Worm (Caenorhabditis elegans): Measurements from ENCODE around the gene W04G3.7.

W04G3.7 gene

ce11 chrX:11120808-11121207, 35.7 kb upstream of the W04G3.7 start, which contains the start of gene R08B4.3:
Gene R08B4.3, minus strand, starts transcription at chrX:11121005.
- TF ChIP-seq cnd-1 (tag; optimal IDR thresholded peaks at IDR 0.05) (no peak), bed-3 (GFP tag; optimal IDR thresholded peaks at IDR 0.05) (no peak)

- no peak for TF ChIP-seq unc-120 (tag; optimal IDR thresholded peaks at IDR 0.05; ENCODE audit: poor library complexity, severe bottlenecking)
- no peak for TF ChIP-seq ham-2 (GFP tag; optimal IDR thresholded peaks at IDR 0.05)
- TF ChIP-seq cnd-1 (tag; optimal IDR thresholded peaks at IDR 0.05), result no peak
- TF ChIP-seq snpc-4 (tag; optimal IDR thresholded peaks at IDR 0.05), result no peak
- TF ChIP-seq elt-1 (tag; optimal IDR thresholded peaks at IDR 0.05; ENCODE audit: borderline replicate concordance, insufficient read depth), result no peak
- no peak for TF ChIP-seq pha-4 (tag; optimal IDR thresholded peaks at IDR 0.05)
Observed at ce11 chrX:11116723-11117122, 31.7 kb upstream of the W04G3.7 start, which contains the start of gene nlp-66. Gene nlp-66, minus strand, starts transcription at chrX:11116823.

ce11 chrX:11114420-11114819, 29.4 kb upstream of the W04G3.7 start:
- no peak for TF ChIP-seq M03D4.4 (tag; optimal IDR thresholded peaks at IDR 0.05)
- no peak for TF ChIP-seq ceh-83 (GFP tag; optimal IDR thresholded peaks at IDR 0.05)
- TF ChIP-seq ham-2 (GFP tag; optimal IDR thresholded peaks at IDR 0.05), result no peak
- TF ChIP-seq nhr-76 (tag; optimal IDR thresholded peaks at IDR 0.05), result no peak
- TF ChIP-seq lin-32 (GFP tag; optimal IDR thresholded peaks at IDR 0.05), result no peak
- TF ChIP-seq zip-8 (tag; optimal IDR thresholded peaks at IDR 0.05), result no peak

ce11 chrX:11109200-11109599, 24.1 kb upstream of the W04G3.7 start, which contains the start of gene grd-1:
Gene grd-1, plus strand, starts transcription at chrX:11109440.
- TF ChIP-seq ztf-11 (tag; optimal IDR thresholded peaks at IDR 0.05) (no peak), mls-2 (tag; optimal IDR thresholded peaks at IDR 0.05) (no peak), sem-2 (GFP tag; optimal IDR thresholded peaks at IDR 0.05) (no peak), pha-4 (tag; optimal IDR thresholded peaks at IDR 0.05) (no peak), cnd-1 (tag; optimal IDR thresholded peaks at IDR 0.05) (no peak), M03D4.4 (tag; optimal IDR thresholded peaks at IDR 0.05) (no peak), sptf-1 (tag; optimal IDR thresholded peaks at IDR 0.05) (no peak), ceh-83 (GFP tag; optimal IDR thresholded peaks at IDR 0.05) (no peak), lin-32 (GFP tag; optimal IDR thresholded peaks at IDR 0.05) (no peak), ham-2 (GFP tag; optimal IDR thresholded peaks at IDR 0.05) (no peak), lin-13 (tag; optimal IDR thresholded peaks at IDR 0.05) (no peak), nhr-76 (tag; optimal IDR thresholded peaks at IDR 0.05) (no peak), unc-120 (tag; optimal IDR thresholded peaks at IDR 0.05; ENCODE audit: poor library complexity, severe bottlenecking) (no peak), nhr-237 (tag; optimal IDR thresholded peaks at IDR 0.05) (no peak), flh-1 (GFP tag; optimal IDR thresholded peaks at IDR 0.05) (no peak), nhr-12 (tag; optimal IDR thresholded peaks at IDR 0.05) (no peak)

- TF ChIP-seq mab-5 (tag; optimal IDR thresholded peaks at IDR 0.05) (no peak), sptf-1 (tag; optimal IDR thresholded peaks at IDR 0.05) (no peak), nhr-28 (tag; optimal IDR thresholded peaks at IDR 0.05) (no peak), flh-1 (GFP tag; optimal IDR thresholded peaks at IDR 0.05) (no peak), elt-1 (tag; optimal IDR thresholded peaks at IDR 0.05; ENCODE audit: borderline replicate concordance, insufficient read depth) (no peak), lsy-2 (tag; optimal IDR thresholded peaks at IDR 0.05) (no peak), snpc-4 (tag; optimal IDR thresholded peaks at IDR 0.05) (no peak), nhr-2 (tag; optimal IDR thresholded peaks at IDR 0.05) (no peak), unc-39 (tag; optimal IDR thresholded peaks at IDR 0.05) (no peak), blmp-1 (tag; optimal IDR thresholded peaks at IDR 0.05) (no peak), bed-3 (GFP tag; optimal IDR thresholded peaks at IDR 0.05) (no peak), ceh-83 (GFP tag; optimal IDR thresholded peaks at IDR 0.05) (no peak), lin-13 (tag; optimal IDR thresholded peaks at IDR 0.05) (no peak), hlh-1 (tag; optimal IDR thresholded peaks at IDR 0.05) (no peak), ztf-11 (tag; optimal IDR thresholded peaks at IDR 0.05) (no peak), unc-62 (GFP tag; optimal IDR thresholded peaks at IDR 0.05) (no peak), ham-2 (GFP tag; optimal IDR thresholded peaks at IDR 0.05) (no peak)
Observed at ce11 chrX:11107076-11107475, 22.0 kb upstream of the W04G3.7 start, which contains the start of gene clc-17. Gene clc-17, plus strand, starts transcription at chrX:11107376.

- TF ChIP-seq sem-2 (GFP tag; optimal IDR thresholded peaks at IDR 0.05) (no peak), nhr-237 (tag; optimal IDR thresholded peaks at IDR 0.05) (no peak), elt-1 (tag; optimal IDR thresholded peaks at IDR 0.05; ENCODE audit: borderline replicate concordance, insufficient read depth) (no peak), hlh-1 (tag; optimal IDR thresholded peaks at IDR 0.05) (no peak), nhr-28 (tag; optimal IDR thresholded peaks at IDR 0.05) (no peak), M03D4.4 (tag; optimal IDR thresholded peaks at IDR 0.05) (no peak), elt-3 (tag; optimal IDR thresholded peaks at IDR 0.05) (no peak), cnd-1 (tag; optimal IDR thresholded peaks at IDR 0.05) (no peak), mls-2 (tag; optimal IDR thresholded peaks at IDR 0.05) (no peak), mab-5 (tag; optimal IDR thresholded peaks at IDR 0.05) (no peak), blmp-1 (tag; optimal IDR thresholded peaks at IDR 0.05) (no peak), ceh-83 (GFP tag; optimal IDR thresholded peaks at IDR 0.05) (no peak)
Observed at ce11 chrX:11104883-11105629, 20.0 kb upstream of the W04G3.7 start, which contains the start of gene W02H3.1. Gene W02H3.1, minus strand, starts transcription at chrX:11105460.
